Fruit fly (Drosophila melanogaster): ENCODE measurements around the gene RluA-2.
A peak's percentile ranks its signal among the peaks of the same experiment; 100 is the strongest.

The RluA-2 gene

DNA sequence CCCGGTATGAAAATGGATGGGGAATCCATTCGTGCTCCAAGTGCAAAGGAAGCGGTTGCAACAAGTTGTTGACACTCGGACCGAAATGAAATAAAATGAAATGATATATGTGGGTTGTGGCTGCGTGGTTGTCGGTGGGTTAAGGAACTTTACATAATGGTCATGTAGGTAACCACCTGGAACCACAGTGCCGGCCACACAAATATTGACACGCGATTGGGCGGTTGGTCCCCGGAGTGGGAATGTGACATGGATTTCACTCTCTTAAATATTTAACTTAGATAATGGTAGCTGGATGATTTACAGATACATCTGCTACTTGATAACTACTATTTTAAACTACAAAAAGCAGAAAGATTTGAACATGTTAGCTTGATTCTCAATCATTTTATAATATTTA is 28.0 kb downstream of the RluA-2 start (continued):
- TF ChIP-seq Mrtf (GFP tag; IDR thresholded peaks at IDR 0.05) (no peak), peb (GFP tag; IDR thresholded peaks at IDR 0.05) (peak; percentile 42; the same call in 1 of the 2 replicates), crol (GFP tag; IDR thresholded peaks at IDR 0.05) (no peak), Lpt (GFP tag; optimal IDR thresholded peaks at IDR 0.05) (no peak), CG32532 (GFP tag; IDR thresholded peaks at IDR 0.05) (no peak), cas (GFP tag; IDR thresholded peaks at IDR 0.05) (no peak), tll (GFP tag; optimal IDR thresholded peaks at IDR 0.05) (no peak), Hand (GFP tag; optimal IDR thresholded peaks at IDR 0.05) (no peak), Kr (GFP tag; optimal IDR thresholded peaks at IDR 0.05) (peak; percentile 72), CG18764 (GFP tag; optimal IDR thresholded peaks at IDR 0.05) (no peak), NC2α (GFP tag; optimal IDR thresholded peaks at IDR 0.05) (no peak), cwo (GFP tag; optimal IDR thresholded peaks at IDR 0.05) (no peak), CG8388 (GFP tag; optimal IDR thresholded peaks at IDR 0.05) (no peak), CG8281 (tag; optimal IDR thresholded peaks at IDR 0.05) (no peak), CG30020 (tag; optimal IDR thresholded peaks at IDR 0.05) (no peak), nau (GFP tag; optimal IDR thresholded peaks at IDR 0.05) (no peak), NC2β (GFP tag; optimal IDR thresholded peaks at IDR 0.05) (peak; percentile 4), CG13424 (tag; optimal IDR thresholded peaks at IDR 0.05) (peak; percentile 31), MTF-1 (GFP tag; optimal IDR thresholded peaks at IDR 0.05; ENCODE audit: borderline replicate concordance) (peak; percentile 65), twi (tag; optimal IDR thresholded peaks at IDR 0.05) (peak; percentile 52), E2f1 (GFP tag; IDR thresholded peaks at IDR 0.05) (no peak), CG15011 (GFP tag; optimal IDR thresholded peaks at IDR 0.05) (no peak), wek (GFP tag; optimal IDR thresholded peaks at IDR 0.05) (peak; percentile 46), ind (GFP tag; optimal IDR thresholded peaks at IDR 0.05) (no peak), Sin3A (optimal IDR thresholded peaks at IDR 0.05) (no peak), Adf1 (GFP tag; IDR thresholded peaks at IDR 0.05) (no peak), Six4 (GFP tag; optimal IDR thresholded peaks at IDR 0.05) (no peak), ap (GFP tag; IDR thresholded peaks at IDR 0.05) (no peak), CG10979 (tag; optimal IDR thresholded peaks at IDR 0.05) (peak; percentile 12), bbx (GFP tag; IDR thresholded peaks at IDR 0.05; ENCODE audit: partially characterized antibody) (no peak), CG7928 (GFP tag; optimal IDR thresholded peaks at IDR 0.05) (no peak), Mad (GFP tag; optimal IDR thresholded peaks at IDR 0.05) (no peak), CG6175 (GFP tag; IDR thresholded peaks at IDR 0.05) (no peak), CG42726 (GFP tag; IDR thresholded peaks at IDR 0.05; ENCODE audit: partially characterized antibody) (no peak), MBD-R2 (GFP tag; IDR thresholded peaks at IDR 0.05) (no peak), sens (GFP tag) (peak; percentile 68), CG11456 (GFP tag; IDR thresholded peaks at IDR 0.05) (no peak), dati (GFP tag; IDR thresholded peaks at IDR 0.05) (no peak), zfh1 (GFP tag; IDR thresholded peaks at IDR 0.05) (peak; percentile 55; the same call in 2 of the 3 replicates), CG33213 (GFP tag; optimal IDR thresholded peaks at IDR 0.05) (no peak), bowl (GFP tag; IDR thresholded peaks at IDR 0.05) (no peak), grn (GFP tag; optimal IDR thresholded peaks at IDR 0.05) (no peak), sima (GFP tag; optimal IDR thresholded peaks at IDR 0.05) (no peak), HmgD (GFP tag; optimal IDR thresholded peaks at IDR 0.05) (no peak), CG12659 (GFP tag; optimal IDR thresholded peaks at IDR 0.05) (no peak), jigr1 (GFP tag; IDR thresholded peaks at IDR 0.05) (no peak), gem (tag; optimal IDR thresholded peaks at IDR 0.05) (no peak), Hey (tag; optimal IDR thresholded peaks at IDR 0.05) (no peak), Ada2b (GFP tag; IDR thresholded peaks at IDR 0.05) (no peak), CG3407 (GFP tag; optimal IDR thresholded peaks at IDR 0.05) (peak; percentile 48), toy (GFP tag; IDR thresholded peaks at IDR 0.05) (no peak), CG13123 (GFP tag; optimal IDR thresholded peaks at IDR 0.05) (no peak), CG9215 (GFP tag; IDR thresholded peaks at IDR 0.05) (no peak)
